Fruit fly (Drosophila melanogaster): ENCODE results near the gene beta-Spec.
A peak's percentile ranks its signal among the peaks of the same experiment; 100 is the strongest.

beta-Spec gene

dm6 chrX:17702738-17703570, 45.8 kb downstream of the beta-Spec start, which contains the start of the genes CG8188 and par-6 (continued):
- TF ChIP-seq CG4707 (GFP tag; optimal IDR thresholded peaks at IDR 0.05) (peak; percentile 59), grau (tag; optimal IDR thresholded peaks at IDR 0.05) (peak; percentile 86), CG7357 (GFP tag; IDR thresholded peaks at IDR 0.05) (peak; percentile 69; the same call in 2 of the 3 replicates), yki (optimal IDR thresholded peaks at IDR 0.05) (no peak), CG2678 (tag; optimal IDR thresholded peaks at IDR 0.05) (peak; percentile 89), CG8388 (GFP tag; optimal IDR thresholded peaks at IDR 0.05) (peak; percentile 78), CG2875 (GFP tag; optimal IDR thresholded peaks at IDR 0.05) (peak; percentile 68), Sox102F (GFP tag; optimal IDR thresholded peaks at IDR 0.05) (peak; percentile 81), CG18262 (tag; optimal IDR thresholded peaks at IDR 0.05) (peak; percentile 84), CG10431 (GFP tag; optimal IDR thresholded peaks at IDR 0.05) (peak; percentile 9), eve (GFP tag; optimal IDR thresholded peaks at IDR 0.05) (peak in 1 of 2 experiments; percentile 83), CG8281 (tag; optimal IDR thresholded peaks at IDR 0.05) (peak; percentile 56), CG30431 (GFP tag; optimal IDR thresholded peaks at IDR 0.05) (peak; percentile 78), CG10654 (GFP tag; optimal IDR thresholded peaks at IDR 0.05) (peak; percentile 82), her (GFP tag; optimal IDR thresholded peaks at IDR 0.05) (peak; percentile 84), CG6791 (GFP tag; IDR thresholded peaks at IDR 0.05; ENCODE audit: partially characterized antibody) (peak; percentile 55; the same call in 1 of the 3 replicates), ato (GFP tag; IDR thresholded peaks at IDR 0.05; ENCODE audit: partially characterized antibody) (peak; percentile 28), CG17361 (GFP tag; IDR thresholded peaks at IDR 0.05) (peak; percentile 83), CG7786 (GFP tag; optimal IDR thresholded peaks at IDR 0.05) (peak; percentile 88), CG2202 (tag; optimal IDR thresholded peaks at IDR 0.05) (peak; percentile 75), Oli (tag; optimal IDR thresholded peaks at IDR 0.05) (peak; percentile 87), cg (GFP tag; optimal IDR thresholded peaks at IDR 0.05) (no peak), tup (GFP tag; optimal IDR thresholded peaks at IDR 0.05) (peak; percentile 72), Gug (GFP tag; IDR thresholded peaks at IDR 0.05) (peak; percentile 89), pzg (GFP tag; optimal IDR thresholded peaks at IDR 0.05) (peak; percentile 47), ATbp (GFP tag; optimal IDR thresholded peaks at IDR 0.05) (peak; percentile 72), Asciz (GFP tag; optimal IDR thresholded peaks at IDR 0.05) (peak; percentile 77), Hr51 (GFP tag; optimal IDR thresholded peaks at IDR 0.05) (peak; percentile 82 to 83), CG33213 (GFP tag; optimal IDR thresholded peaks at IDR 0.05) (peak; percentile 86), odd (GFP tag; optimal IDR thresholded peaks at IDR 0.05) (peak; percentile 73), CG3163 (GFP tag; optimal IDR thresholded peaks at IDR 0.05) (peak; percentile 68), grn (GFP tag; optimal IDR thresholded peaks at IDR 0.05) (peak; percentile 43), stwl (tag; optimal IDR thresholded peaks at IDR 0.05) (peak; percentile 35), Lhr (GFP tag; optimal IDR thresholded peaks at IDR 0.05) (peak; percentile 47), toy (GFP tag; IDR thresholded peaks at IDR 0.05) (peak; percentile 44; the same call in 1 of the 2 replicates), row (GFP tag; IDR thresholded peaks at IDR 0.05) (peak; percentile 100), CG10147 (GFP tag; optimal IDR thresholded peaks at IDR 0.05) (peak; percentile 83), zfh1 (GFP tag; IDR thresholded peaks at IDR 0.05) (peak; percentile 93), Side (GFP tag; optimal IDR thresholded peaks at IDR 0.05) (peak; percentile 82), D19A (tag; optimal IDR thresholded peaks at IDR 0.05) (peak; percentile 76), CG18599 (GFP tag; optimal IDR thresholded peaks at IDR 0.05) (peak; percentile 85), fd96Cb (tag; optimal IDR thresholded peaks at IDR 0.05) (peak; percentile 84), CG4282 (GFP tag; optimal IDR thresholded peaks at IDR 0.05) (peak; percentile 76), vnd (GFP tag; IDR thresholded peaks at IDR 0.05; ENCODE audit: partially characterized antibody) (peak; percentile 69), maf-S (GFP tag; optimal IDR thresholded peaks at IDR 0.05) (peak; percentile 78), Taf1 (GFP tag; IDR thresholded peaks at IDR 0.05) (peak; percentile 75; the same call in 1 of the 2 replicates), Fer1 (GFP tag; optimal IDR thresholded peaks at IDR 0.05) (peak; percentile 87), Oaz (GFP tag; IDR thresholded peaks at IDR 0.05) (peak; percentile 66; the same call in 1 of the 2 replicates)
